Worm (Caenorhabditis elegans) whole organism, L3 larva: ENCODE data around the gene rpn-3.

Experiments
- R02D3.7 ChIP-seq: fragments of 150-350 bp; optimal IDR thresholded peaks from 2 replicates; lab custom pipeline; 2014; ENCODE audit warnings: missing biosample characterization, missing genetic modification characterization
- ZK546.5 ChIP-seq: sonication (generic microtip); optimal IDR thresholded peaks from 2 replicates; lab custom pipeline; 2017; ENCODE audit warnings: missing biosample characterization, missing genetic modification characterization
- aly-2 ChIP-seq: fragments of 150-350 bp; optimal IDR thresholded peaks from 2 replicates; lab custom pipeline; 2014; ENCODE audit warnings: missing biosample characterization, missing genetic modification characterization
- ama-1 ChIP-seq: fragments of 150-350 bp; optimal IDR thresholded peaks from 2 replicates; lab custom pipeline; 2018
- ceh-16 ChIP-seq: sonication (generic microtip); optimal IDR thresholded peaks from 2 replicates; lab custom pipeline; 2017; ENCODE audit warnings: missing biosample characterization, missing genetic modification characterization
- ceh-28 ChIP-seq: fragments of 150-350 bp; optimal IDR thresholded peaks from 2 replicates; lab custom pipeline; 2014; ENCODE audit warnings: missing biosample characterization, missing genetic modification reagents, missing genetic modification characterization
- ceh-82 ChIP-seq: fragments of 150-350 bp; optimal IDR thresholded peaks from 2 replicates; lab custom pipeline; 2014; ENCODE audit warnings: missing biosample characterization, missing genetic modification characterization
- ceh-9 ChIP-seq: sonication (generic microtip); optimal IDR thresholded peaks from 2 replicates; lab custom pipeline; 2018; ENCODE audit warnings: missing biosample characterization, missing genetic modification characterization
- daf-12 ChIP-seq: fragments of 150-350 bp; optimal IDR thresholded peaks from 2 replicates; lab custom pipeline; 2014; ENCODE audit warnings: missing biosample characterization, missing genetic modification reagents, missing genetic modification characterization
- egl-27 ChIP-seq: sonication (generic microtip); optimal IDR thresholded peaks from 4 replicates; lab custom pipeline; 2017; ENCODE audit warnings: missing biosample characterization, missing genetic modification reagents, missing genetic modification characterization
- egl-5 ChIP-seq: fragments of 150-350 bp; optimal IDR thresholded peaks from 2 replicates; lab custom pipeline; 2017; ENCODE audit warnings: missing biosample characterization, missing genetic modification reagents, missing genetic modification characterization, inconsistent platforms
- elt-1 ChIP-seq: fragments of 150-350 bp; optimal IDR thresholded peaks from 2 replicates; lab custom pipeline; 2014; ENCODE audit warnings: missing biosample characterization, missing genetic modification characterization
- elt-2 ChIP-seq: sonication (generic microtip); optimal IDR thresholded peaks from 2 replicates; lab custom pipeline; 2016; ENCODE audit warnings: missing genetic modification reagents, mild to moderate bottlenecking, missing genetic modification characterization, missing compliant biosample characterization
- elt-3 ChIP-seq, 3 experiments: fragments of 150-350 bp in 1 of 3; sonication (generic microtip) in 2 of 3; optimal IDR thresholded peaks; 2 replicates in 2 of 3; 4 replicates in 1 of 3; lab custom pipeline; 2014 to 2017; ENCODE audit warnings: missing biosample characterization in 3 of 3, missing genetic modification characterization in 3 of 3
- eor-1 ChIP-seq, 2 experiments: fragments of 150-350 bp; optimal IDR thresholded peaks; 2 replicates each; lab custom pipeline; 2014 to 2018; ENCODE audit warnings: missing biosample characterization in 2 of 2, missing genetic modification characterization in 2 of 2
- fkh-10 ChIP-seq: sonication (generic microtip); optimal IDR thresholded peaks from 2 replicates; lab custom pipeline; 2017; ENCODE audit warnings: missing biosample characterization, missing genetic modification reagents, missing genetic modification characterization
- fkh-2 ChIP-seq: fragments of 150-350 bp; optimal IDR thresholded peaks from 2 replicates; lab custom pipeline; 2014; ENCODE audit warnings: missing biosample characterization, missing genetic modification reagents, missing genetic modification characterization
- fos-1 ChIP-seq: fragments of 150-350 bp; optimal IDR thresholded peaks from 2 replicates; lab custom pipeline; 2014; ENCODE audit warnings: missing biosample characterization, missing genetic modification characterization
- hmg-11 ChIP-seq: sonication (generic microtip); optimal IDR thresholded peaks from 2 replicates; lab custom pipeline; 2016; ENCODE audit warnings: missing genetic modification characterization, missing compliant biosample characterization
- jun-1 ChIP-seq: fragments of 150-350 bp; optimal IDR thresholded peaks from 2 replicates; lab custom pipeline; 2014; ENCODE audit warnings: missing biosample characterization, missing genetic modification reagents, missing genetic modification characterization
- lin-15B ChIP-seq: fragments of 150-350 bp; optimal IDR thresholded peaks from 2 replicates; lab custom pipeline; 2014; ENCODE audit warnings: missing biosample characterization, missing genetic modification characterization
- lin-39 ChIP-seq: fragments of 150-350 bp; optimal IDR thresholded peaks from 2 replicates; lab custom pipeline; 2018; ENCODE audit warnings: missing biosample characterization, missing genetic modification reagents, missing genetic modification characterization
- lsy-12 ChIP-seq: sonication (generic microtip); optimal IDR thresholded peaks from 2 replicates; lab custom pipeline; 2016; ENCODE audit warnings: mild to moderate bottlenecking, missing genetic modification characterization, missing compliant biosample characterization
- mdl-1 ChIP-seq: fragments of 150-350 bp; optimal IDR thresholded peaks from 2 replicates; lab custom pipeline; 2014; ENCODE audit warnings: missing biosample characterization, missing genetic modification characterization
- mml-1 ChIP-seq: fragments of 150-350 bp; sonication (generic microtip); optimal IDR thresholded peaks from 3 replicates; lab custom pipeline; 2014; ENCODE audit warnings: missing biosample characterization, missing genetic modification characterization
- nfya-1 ChIP-seq: sonication (generic microtip); optimal IDR thresholded peaks from 2 replicates; lab custom pipeline; 2017; ENCODE audit warnings: missing genetic modification characterization, mild to moderate bottlenecking, missing compliant biosample characterization, antibody characterized with exemption, moderate library complexity; ENCODE audit not compliant: insufficient read depth
- nhr-11 ChIP-seq: fragments of 150-350 bp; optimal IDR thresholded peaks from 2 replicates; lab custom pipeline; 2014; ENCODE audit warnings: missing biosample characterization, missing genetic modification characterization
- nhr-12 ChIP-seq: fragments of 150-350 bp; optimal IDR thresholded peaks from 2 replicates; lab custom pipeline; 2014; ENCODE audit warnings: missing biosample characterization, missing genetic modification characterization
- nhr-23 ChIP-seq: fragments of 150-350 bp; optimal IDR thresholded peaks from 2 replicates; lab custom pipeline; 2014; ENCODE audit warnings: missing biosample characterization, missing genetic modification reagents, missing genetic modification characterization
- nhr-237 ChIP-seq: fragments of 150-350 bp; optimal IDR thresholded peaks from 2 replicates; lab custom pipeline; 2014; ENCODE audit warnings: missing biosample characterization, missing genetic modification characterization
- nhr-25 ChIP-seq: sonication (generic microtip); optimal IDR thresholded peaks from 2 replicates; lab custom pipeline; 2017; ENCODE audit warnings: missing biosample characterization, missing genetic modification characterization
- nhr-28 ChIP-seq: fragments of 150-350 bp; optimal IDR thresholded peaks from 2 replicates; lab custom pipeline; 2014; ENCODE audit warnings: missing biosample characterization, missing genetic modification characterization
- nhr-43 ChIP-seq: sonication (generic microtip); optimal IDR thresholded peaks from 2 replicates; lab custom pipeline; 2016; ENCODE audit warnings: mild to moderate bottlenecking, missing genetic modification characterization, missing compliant biosample characterization; ENCODE audit not compliant: poor library complexity, severe bottlenecking
- nhr-67 ChIP-seq: fragments of 150-350 bp; optimal IDR thresholded peaks from 2 replicates; lab custom pipeline; 2014; ENCODE audit warnings: missing biosample characterization, missing genetic modification characterization
- nhr-76 ChIP-seq: fragments of 150-350 bp; sonication (generic microtip); optimal IDR thresholded peaks from 5 replicates; lab custom pipeline; 2014; ENCODE audit warnings: missing biosample characterization, missing genetic modification characterization
- nhr-77 ChIP-seq: fragments of 150-350 bp; optimal IDR thresholded peaks from 2 replicates; lab custom pipeline; 2014; ENCODE audit warnings: missing biosample characterization, missing genetic modification characterization
- pha-4 ChIP-seq: fragments of 150-350 bp; optimal IDR thresholded peaks from 2 replicates; lab custom pipeline; 2014; ENCODE audit warnings: missing biosample characterization, missing genetic modification reagents, missing genetic modification characterization
- pqm-1 ChIP-seq: fragments of 150-350 bp; optimal IDR thresholded peaks from 2 replicates; lab custom pipeline; 2017; ENCODE audit warnings: missing biosample characterization, missing genetic modification characterization, inconsistent platforms
- sea-2 ChIP-seq: fragments of 150-350 bp; sonication (generic microtip); optimal IDR thresholded peaks from 4 replicates; lab custom pipeline; 2014; ENCODE audit warnings: missing biosample characterization, missing genetic modification reagents, missing genetic modification characterization
- skn-1 ChIP-seq: fragments of 150-350 bp; optimal IDR thresholded peaks from 2 replicates; lab custom pipeline; 2014; ENCODE audit warnings: missing biosample characterization, missing genetic modification characterization
- snpc-4 ChIP-seq: fragments of 150-350 bp; optimal IDR thresholded peaks from 2 replicates; lab custom pipeline; 2014; ENCODE audit warnings: missing biosample characterization, missing genetic modification characterization
- tbx-2 ChIP-seq: sonication (generic microtip); optimal IDR thresholded peaks from 2 replicates; lab custom pipeline; 2016; ENCODE audit warnings: mild to moderate bottlenecking, missing genetic modification characterization, missing compliant biosample characterization
- unc-39 ChIP-seq: sonication (generic microtip); optimal IDR thresholded peaks from 4 replicates; lab custom pipeline; 2017; ENCODE audit warnings: missing biosample characterization, missing genetic modification characterization
- unc-62 ChIP-seq: fragments of 150-350 bp; sonication (generic microtip); optimal IDR thresholded peaks from 4 replicates; lab custom pipeline; 2014; ENCODE audit warnings: missing biosample characterization, missing genetic modification reagents, missing genetic modification characterization
- zag-1 ChIP-seq: fragments of 150-350 bp; optimal IDR thresholded peaks from 2 replicates; lab custom pipeline; 2014; ENCODE audit warnings: missing biosample characterization, missing genetic modification characterization
- ztf-11 ChIP-seq: fragments of 150-350 bp; optimal IDR thresholded peaks from 2 replicates; lab custom pipeline; 2014; ENCODE audit warnings: missing biosample characterization, missing genetic modification characterization
- ztf-4 ChIP-seq: fragments of 150-350 bp; optimal IDR thresholded peaks from 2 replicates; lab custom pipeline; 2014; ENCODE audit warnings: missing biosample characterization, missing genetic modification characterization

Gene rpn-3

ce11 chrIII:8446940-8447403 lies at the start of gene rpn-3:
Gene rpn-3, plus strand, starts transcription at chrIII:8447353.
- peak; percentile 98 for TF ChIP-seq lsy-12 (tag; lab: Kevin White, UChicago)
- TF ChIP-seq hmg-11 = peak; percentile 95
- TF ChIP-seq mml-1 = peak; percentile 59
- TF ChIP-seq aly-2 (tag; lab: Kevin White, UChicago) = no peak
- TF ChIP-seq fkh-10 = peak; percentile 94
- no peak for TF ChIP-seq nhr-67 (tag; lab: Kevin White, UChicago)
- TF ChIP-seq egl-5 = peak; percentile 80
- TF ChIP-seq nhr-12 (tag; lab: Kevin White, UChicago) = no peak
- TF ChIP-seq daf-12 (tag; lab: Kevin White, UChicago) = no peak
- TF ChIP-seq snpc-4 (tag; lab: Kevin White, UChicago) = peak; percentile 83
- peak; percentile 72 for TF ChIP-seq ceh-82 (tag; lab: Kevin White, UChicago)
- TF ChIP-seq egl-27 (tag; lab: Kevin White, UChicago) = peak; percentile 56
- no peak for TF ChIP-seq zag-1 (tag; lab: Kevin White, UChicago)
- TF ChIP-seq nhr-11 (tag; lab: Kevin White, UChicago) = peak; percentile 92
- peak; percentile 88 for TF ChIP-seq R02D3.7
- TF ChIP-seq nhr-23 (tag; lab: Kevin White, UChicago) = peak; percentile 98
- peak; percentile 65 for TF ChIP-seq ztf-4 (tag; lab: Kevin White, UChicago)
- no peak for TF ChIP-seq ztf-11 (tag; lab: Kevin White, UChicago)
- peak; percentile 93 for TF ChIP-seq ama-1 (lab: Kevin White, UChicago)
- peak; percentile 70 for TF ChIP-seq elt-2 (tag; lab: Kevin White, UChicago)
- TF ChIP-seq ceh-28 (tag; lab: Kevin White, UChicago) = peak; percentile 85
- TF ChIP-seq nhr-43 (tag; lab: Kevin White, UChicago) = peak; percentile 94
- TF ChIP-seq nhr-237 (tag; lab: Kevin White, UChicago) = no peak
- TF ChIP-seq eor-1 (tag; optimal IDR thresholded peaks at IDR 0.05; lab: Kevin White, UChicago) = peak in 1 of 2 experiments; percentile 89
- TF ChIP-seq nhr-77 (tag; lab: Kevin White, UChicago) = peak; percentile 85
- no peak for TF ChIP-seq unc-39 (tag; lab: Kevin White, UChicago)
- TF ChIP-seq sea-2 (GFP tag; lab: Kevin White, UChicago) = peak; percentile 98
- peak; percentile 95 for TF ChIP-seq nhr-25 (tag; lab: Kevin White, UChicago)
- TF ChIP-seq elt-3 (tag; optimal IDR thresholded peaks at IDR 0.05; lab: Kevin White, UChicago) = peak in 1 of 3 experiments; percentile 19
- peak; percentile 98 for TF ChIP-seq nfya-1 (tag; lab: Kevin White, UChicago)
- TF ChIP-seq nhr-76 (tag; lab: Kevin White, UChicago) = peak; percentile 79
- TF ChIP-seq mdl-1 (tag; lab: Kevin White, UChicago) = no peak
- TF ChIP-seq ZK546.5 (tag; lab: Kevin White, UChicago) = peak; percentile 43
- TF ChIP-seq fkh-2 (tag; lab: Kevin White, UChicago) = peak; percentile 70
- TF ChIP-seq lin-15B (tag; lab: Kevin White, UChicago) = peak; percentile 99
- no peak for TF ChIP-seq ceh-9
- TF ChIP-seq pha-4 = peak; percentile 100
- peak; percentile 95 for TF ChIP-seq jun-1 (tag; lab: Kevin White, UChicago)
- TF ChIP-seq tbx-2 = peak; percentile 82
- TF ChIP-seq skn-1 (tag; lab: Kevin White, UChicago) = peak; percentile 100
- peak; percentile 93 for TF ChIP-seq lin-39 (tag; lab: Kevin White, UChicago)
- peak; percentile 91 for TF ChIP-seq pqm-1 (tag; lab: Kevin White, UChicago)
- TF ChIP-seq fos-1 = peak; percentile 51
- TF ChIP-seq ceh-16 (tag; lab: Kevin White, UChicago) = peak; percentile 45
- TF ChIP-seq unc-62 (GFP tag; lab: Kevin White, UChicago) = no peak
- peak; percentile 60 for TF ChIP-seq elt-1 (tag; lab: Kevin White, UChicago)
- peak; percentile 47 for TF ChIP-seq nhr-28 (tag; lab: Kevin White, UChicago)
- TF ChIP-seq, all 47 proteins: peak for 36
